Fruit fly (Drosophila melanogaster): Measurements from ENCODE around the gene CG43739.

Gene CG43739

dm6 chr2L:20944886-20945558, 26.3 kb upstream of the CG43739 start (continued):
- TF ChIP-seq stwl (tag; optimal IDR thresholded peaks at IDR 0.05) (peak; percentile 99), ranshi (GFP tag; IDR thresholded peaks at IDR 0.05) (no peak), CG30431 (GFP tag; optimal IDR thresholded peaks at IDR 0.05) (peak; percentile 5), klu (GFP tag; IDR thresholded peaks at IDR 0.05) (0 out of 2 replicates have a peak, but pooled peaks have one; percentile 12), CG32767 (GFP tag; IDR thresholded peaks at IDR 0.05) (peak; percentile 29; the same call in 1 of the 2 replicates), chm (GFP tag; IDR thresholded peaks at IDR 0.05) (no peak; the same call in 1 of the 2 replicates), Med (GFP tag) (peak; percentile 87), seq (GFP tag; IDR thresholded peaks at IDR 0.05) (no peak), CG12744 (GFP tag; optimal IDR thresholded peaks at IDR 0.05) (no peak), ham (GFP tag; IDR thresholded peaks at IDR 0.05) (no peak), ken (GFP tag; IDR thresholded peaks at IDR 0.05) (peak; percentile 45; the same call in 1 of the 3 replicates), CG8478 (optimal IDR thresholded peaks at IDR 0.05) (no peak), HmgD (GFP tag; optimal IDR thresholded peaks at IDR 0.05) (no peak), Hr78 (GFP tag; optimal IDR thresholded peaks at IDR 0.05) (peak in 1 of 2 experiments; percentile 48), CG4617 (GFP tag; optimal IDR thresholded peaks at IDR 0.05; ENCODE audit: borderline replicate concordance) (no peak), NC2α (GFP tag; optimal IDR thresholded peaks at IDR 0.05) (peak; percentile 22), CG10366 (GFP tag; IDR thresholded peaks at IDR 0.05) (peak; percentile 45; the same call in 1 of the 2 replicates), zen2 (GFP tag; IDR thresholded peaks at IDR 0.05; ENCODE audit: partially characterized antibody) (no peak), psq (GFP tag; optimal IDR thresholded peaks at IDR 0.05) (no peak), CG14441 (GFP tag; IDR thresholded peaks at IDR 0.05) (no peak), HmgZ (tag; optimal IDR thresholded peaks at IDR 0.05) (no peak), CG2678 (tag; optimal IDR thresholded peaks at IDR 0.05) (peak; percentile 63), Adf1 (GFP tag; IDR thresholded peaks at IDR 0.05) (no peak), dmrt99B (tag; optimal IDR thresholded peaks at IDR 0.05) (peak; percentile 74), Sox102F (GFP tag; optimal IDR thresholded peaks at IDR 0.05) (peak; percentile 72), nmo (GFP tag; optimal IDR thresholded peaks at IDR 0.05) (peak; percentile 59), lmd (GFP tag; IDR thresholded peaks at IDR 0.05) (peak; percentile 56), ssp (GFP tag; IDR thresholded peaks at IDR 0.05) (peak; percentile 39; the same call in 1 of the 2 replicates), CG17802 (tag; optimal IDR thresholded peaks at IDR 0.05) (peak; percentile 30), Hr39 (optimal IDR thresholded peaks at IDR 0.05) (no peak), gfzf (GFP tag; optimal IDR thresholded peaks at IDR 0.05) (peak; percentile 10), az2 (GFP tag; optimal IDR thresholded peaks at IDR 0.05) (peak; percentile 58), CG10147 (GFP tag; optimal IDR thresholded peaks at IDR 0.05) (no peak), Hmr (GFP tag; optimal IDR thresholded peaks at IDR 0.05) (no peak), CG6791 (GFP tag; IDR thresholded peaks at IDR 0.05; ENCODE audit: partially characterized antibody) (peak; percentile 62; the same call in 1 of the 3 replicates), Usf (GFP tag; optimal IDR thresholded peaks at IDR 0.05) (no peak), cad (GFP tag; optimal IDR thresholded peaks at IDR 0.05) (no peak), CG12219 (GFP tag; optimal IDR thresholded peaks at IDR 0.05) (peak; percentile 42), CG6654 (GFP tag; optimal IDR thresholded peaks at IDR 0.05) (peak; percentile 16), vfl (GFP tag; optimal IDR thresholded peaks at IDR 0.05) (no peak), Taf1 (GFP tag; IDR thresholded peaks at IDR 0.05) (no peak), CG11695 (GFP tag; IDR thresholded peaks at IDR 0.05) (no peak), CG4360 (GFP tag; IDR thresholded peaks at IDR 0.05) (no peak), CG10565 (GFP tag; optimal IDR thresholded peaks at IDR 0.05) (no peak), CG4854 (GFP tag; optimal IDR thresholded peaks at IDR 0.05) (no peak), sc (optimal IDR thresholded peaks at IDR 0.05) (no peak), sc (GFP tag; optimal IDR thresholded peaks at IDR 0.05) (peak; percentile 32), CG1529 (GFP tag; optimal IDR thresholded peaks at IDR 0.05) (peak; percentile 16), B-H2 (GFP tag; optimal IDR thresholded peaks at IDR 0.05) (no peak), Max (GFP tag; optimal IDR thresholded peaks at IDR 0.05) (no peak), Aef1 (GFP tag; IDR thresholded peaks at IDR 0.05) (no peak)
